Worm (Caenorhabditis elegans): ENCODE results near the gene K09A11.1.

DNA sequence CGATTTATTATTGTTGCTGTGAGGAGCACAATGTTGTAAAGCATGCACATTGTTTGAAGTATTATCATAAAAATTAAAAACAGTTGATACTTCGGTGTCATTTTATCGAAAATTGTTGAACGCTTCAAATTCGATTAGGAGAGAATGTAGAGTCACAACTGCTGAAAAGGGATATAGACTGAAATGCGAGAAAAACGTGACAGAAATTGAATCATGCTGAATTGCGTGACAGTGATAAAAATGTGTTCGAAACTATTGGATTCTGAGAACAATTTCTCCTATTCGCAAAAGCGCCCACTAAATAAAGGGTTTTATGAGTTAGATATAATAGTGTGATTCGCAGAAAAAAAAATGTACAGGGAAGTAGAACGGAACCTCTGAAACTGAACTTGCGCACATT, 46.5 kb downstream of the K09A11.1 start, which contains the start of gene srxa-8:
- TF ChIP-seq nhr-80 (tag; optimal IDR thresholded peaks at IDR 0.05) (no peak), sea-2 (GFP tag; IDR thresholded peaks at IDR 0.05) (no peak), ccch-3 (GFP tag; optimal IDR thresholded peaks at IDR 0.05) (no peak), ZK185.1 (tag; optimal IDR thresholded peaks at IDR 0.05; ENCODE audit: poor library complexity, severe bottlenecking) (no peak), pha-4 (tag; optimal IDR thresholded peaks at IDR 0.05) (no peak), nfya-1 (tag; optimal IDR thresholded peaks at IDR 0.05; ENCODE audit: borderline replicate concordance, insufficient read depth) (no peak), fkh-3 (tag; optimal IDR thresholded peaks at IDR 0.05) (no peak), ztf-26 (tag; optimal IDR thresholded peaks at IDR 0.05) (no peak)

All from whole organism, young adult.